Fruit fly (Drosophila melanogaster): ENCODE measurements around the gene ics.

The ics gene

dm6 chr2L:13611860-13612259 is 30.5 kb downstream of the ics start (continued):
- TF ChIP-seq Eip93F (GFP tag; optimal IDR thresholded peaks at IDR 0.05) (no peak), fd85E (GFP tag; optimal IDR thresholded peaks at IDR 0.05) (no peak), CG15336 (GFP tag; IDR thresholded peaks at IDR 0.05) (peak; percentile 37; the same call in 1 of the 2 replicates), CG10631 (GFP tag; optimal IDR thresholded peaks at IDR 0.05) (peak; percentile 9), achi (GFP tag; optimal IDR thresholded peaks at IDR 0.05) (peak; percentile 4), eg (GFP tag; IDR thresholded peaks at IDR 0.05) (no peak)

dm6 chr2L:13597136-13597615 is 45.2 kb downstream of the ics start, which contains the start of gene CG9254:
Gene CG9254 (minus strand): TSS chr2L:13597186.
- no peak for TF ChIP-seq Blimp-1 (GFP tag; optimal IDR thresholded peaks at IDR 0.05)
- no peak for TF ChIP-seq CG6808 (GFP tag; optimal IDR thresholded peaks at IDR 0.05)
- no peak for TF ChIP-seq CG6854 (GFP tag; optimal IDR thresholded peaks at IDR 0.05)
- TF ChIP-seq Met (GFP tag; optimal IDR thresholded peaks at IDR 0.05) = no peak
- no peak for TF ChIP-seq CG32006 (GFP tag; optimal IDR thresholded peaks at IDR 0.05)
- no peak for TF ChIP-seq dsx (GFP tag; optimal IDR thresholded peaks at IDR 0.05; ENCODE audit: poor library complexity, severe bottlenecking)
- no peak for TF ChIP-seq Sox14 (GFP tag; optimal IDR thresholded peaks at IDR 0.05)
- no peak for TF ChIP-seq CG11762 (GFP tag; optimal IDR thresholded peaks at IDR 0.05; ENCODE audit: insufficient read depth)
- no peak for TF ChIP-seq CG6792 (GFP tag; optimal IDR thresholded peaks at IDR 0.05)
- no peak for TF ChIP-seq CG8632 (GFP tag; optimal IDR thresholded peaks at IDR 0.05)
- no peak for TF ChIP-seq Hr38 (GFP tag; optimal IDR thresholded peaks at IDR 0.05)
- no peak for TF ChIP-seq lz (GFP tag; optimal IDR thresholded peaks at IDR 0.05)
- TF ChIP-seq fd85E (GFP tag; optimal IDR thresholded peaks at IDR 0.05) = no peak
- TF ChIP-seq vri (GFP tag; optimal IDR thresholded peaks at IDR 0.05) = no peak
- no peak for TF ChIP-seq Sox15 (GFP tag; optimal IDR thresholded peaks at IDR 0.05)
- TF ChIP-seq Eip78C (GFP tag) = no peak
- no peak for TF ChIP-seq topi (GFP tag; optimal IDR thresholded peaks at IDR 0.05)

- TF ChIP-seq fkh (GFP tag; optimal IDR thresholded peaks at IDR 0.05) (no peak), CG11762 (GFP tag; optimal IDR thresholded peaks at IDR 0.05; ENCODE audit: insufficient read depth) (no peak), Ets96B (tag; optimal IDR thresholded peaks at IDR 0.05) (no peak), CG31627 (GFP tag; optimal IDR thresholded peaks at IDR 0.05) (no peak), svp (GFP tag) (no peak), Eip75B (GFP tag; optimal IDR thresholded peaks at IDR 0.05) (no peak), pdm3 (GFP tag; optimal IDR thresholded peaks at IDR 0.05) (no peak), eg (GFP tag; IDR thresholded peaks at IDR 0.05) (no peak), Eip78C (GFP tag) (no peak), CG3919 (GFP tag; optimal IDR thresholded peaks at IDR 0.05) (no peak), CG9139 (GFP tag; optimal IDR thresholded peaks at IDR 0.05) (no peak), cyc (GFP tag; optimal IDR thresholded peaks at IDR 0.05) (no peak), Lpt (GFP tag; optimal IDR thresholded peaks at IDR 0.05) (no peak), salr (GFP tag; optimal IDR thresholded peaks at IDR 0.05) (no peak), Sox15 (GFP tag; optimal IDR thresholded peaks at IDR 0.05) (no peak), net (GFP tag; optimal IDR thresholded peaks at IDR 0.05) (no peak), esn (GFP tag; optimal IDR thresholded peaks at IDR 0.05) (no peak), CG1621 (tag; optimal IDR thresholded peaks at IDR 0.05) (no peak), CG34406 (GFP tag; optimal IDR thresholded peaks at IDR 0.05) (no peak), CG6808 (GFP tag; optimal IDR thresholded peaks at IDR 0.05) (no peak)
These were observed 51.0 kb downstream of the ics start for dm6 chr2L:13591393-13591792.

Data from whole organism, prepupa.